Fruit fly (Drosophila melanogaster): ENCODE results near the gene CG44532.

DNA sequence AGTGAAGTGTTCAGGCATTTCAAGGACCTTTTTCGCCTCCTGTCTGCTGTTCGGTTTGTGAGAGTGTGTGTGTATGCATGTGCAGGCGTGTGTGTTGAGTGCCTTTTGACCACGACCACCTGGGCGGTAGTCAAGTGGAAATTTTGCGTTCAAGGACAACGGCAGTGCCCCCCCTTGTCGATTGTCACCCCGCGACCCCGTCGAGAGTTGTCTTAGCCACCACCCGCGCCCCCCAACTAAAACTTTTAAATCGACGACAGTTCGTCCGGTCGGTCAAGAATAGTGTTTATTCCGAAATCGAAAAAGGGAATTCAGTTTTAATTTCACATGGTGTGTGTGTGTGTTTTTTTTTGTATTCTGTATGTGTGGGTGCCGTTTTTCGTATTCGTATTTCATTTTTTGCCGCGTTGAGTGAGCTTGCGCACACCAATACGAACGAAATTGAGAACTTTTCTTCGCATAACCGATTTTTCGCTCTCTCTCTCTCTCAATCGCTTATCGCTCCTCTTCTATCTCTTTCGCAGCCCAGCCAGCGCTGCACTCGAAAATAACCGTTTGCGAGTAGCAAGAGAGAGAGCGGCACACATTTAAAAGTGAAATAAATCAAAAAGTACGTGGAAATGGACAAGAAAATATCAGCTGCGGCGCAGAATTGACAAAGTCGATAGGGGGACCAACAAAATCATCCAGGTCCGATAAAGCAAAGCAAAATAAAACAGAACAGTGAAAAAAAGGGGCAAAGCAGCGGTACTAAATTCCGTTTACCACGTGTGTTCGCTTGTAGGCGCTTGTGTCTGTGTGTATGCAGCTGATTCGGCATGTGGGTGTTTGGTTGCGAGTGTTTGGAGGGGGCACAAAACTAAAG, 2.0 kb downstream of the CG44532 start:
- TF ChIP-seq EcR (GFP tag; optimal IDR thresholded peaks at IDR 0.05), result no peak
- no peak for TF ChIP-seq CG10348 (GFP tag; IDR thresholded peaks at IDR 0.05)
- TF ChIP-seq CG4496 (GFP tag; IDR thresholded peaks at IDR 0.05), result peak; percentile 69
- peak; percentile 25 for TF ChIP-seq gl (tag; optimal IDR thresholded peaks at IDR 0.05)
- TF ChIP-seq CG14655 (GFP tag; optimal IDR thresholded peaks at IDR 0.05), result no peak
- peak; percentile 21 for TF ChIP-seq CG8301 (tag; optimal IDR thresholded peaks at IDR 0.05)
- TF ChIP-seq CG32121 (GFP tag; IDR thresholded peaks at IDR 0.05), result peak; percentile 57; the same call in 1 of the 2 replicates
- TF ChIP-seq Snoo (tag; optimal IDR thresholded peaks at IDR 0.05), result no peak
- TF ChIP-seq Ets98B (GFP tag; IDR thresholded peaks at IDR 0.05), result peak; percentile 65

All from whole organism, pupa.